Fruit fly (Drosophila melanogaster): ENCODE measurements around the gene Pxt.

Gene Pxt

dm6 chr3R:17680639-17681302 lies 38.5 kb upstream of the Pxt start (continued):
- TF ChIP-seq Mrtf (GFP tag; IDR thresholded peaks at IDR 0.05) (no peak), Doc2 (GFP tag; IDR thresholded peaks at IDR 0.05) (no peak), CG11085 (GFP tag; IDR thresholded peaks at IDR 0.05) (no peak), toy (GFP tag; IDR thresholded peaks at IDR 0.05) (no peak), CG7963 (GFP tag; IDR thresholded peaks at IDR 0.05; ENCODE audit: partially characterized antibody) (no peak), Stat92E (GFP tag; optimal IDR thresholded peaks at IDR 0.05) (no peak), CG33213 (GFP tag; optimal IDR thresholded peaks at IDR 0.05) (no peak), CG1603 (tag; optimal IDR thresholded peaks at IDR 0.05) (no peak), so (GFP tag; IDR thresholded peaks at IDR 0.05) (0 out of 3 replicates have a peak, but pooled peaks have one; percentile 19), CG4707 (GFP tag; optimal IDR thresholded peaks at IDR 0.05) (no peak), twi (tag; optimal IDR thresholded peaks at IDR 0.05) (no peak), CG17612 (GFP tag; IDR thresholded peaks at IDR 0.05) (no peak), exex (tag; optimal IDR thresholded peaks at IDR 0.05) (no peak), vnd (GFP tag; IDR thresholded peaks at IDR 0.05; ENCODE audit: partially characterized antibody) (no peak), sc (optimal IDR thresholded peaks at IDR 0.05) (no peak), sc (GFP tag; optimal IDR thresholded peaks at IDR 0.05) (peak; percentile 31), CG6683 (GFP tag; optimal IDR thresholded peaks at IDR 0.05) (no peak), BtbVII (GFP tag; optimal IDR thresholded peaks at IDR 0.05) (no peak), Antp (GFP tag; optimal IDR thresholded peaks at IDR 0.05) (no peak), cad (GFP tag; optimal IDR thresholded peaks at IDR 0.05) (no peak), gem (tag; optimal IDR thresholded peaks at IDR 0.05) (peak; percentile 72), Awh (GFP tag; IDR thresholded peaks at IDR 0.05) (peak; percentile 23; the same call in 1 of the 2 replicates), bigmax (GFP tag; optimal IDR thresholded peaks at IDR 0.05) (no peak), tna (GFP tag; IDR thresholded peaks at IDR 0.05; ENCODE audit: partially characterized antibody) (no peak), HLH3B (GFP tag; IDR thresholded peaks at IDR 0.05) (0 out of 2 replicates have a peak, but pooled peaks have one; percentile 4), CG15514 (GFP tag; optimal IDR thresholded peaks at IDR 0.05) (no peak), ro (GFP tag; IDR thresholded peaks at IDR 0.05) (no peak), gce (GFP tag; IDR thresholded peaks at IDR 0.05) (no peak), CG30020 (tag; optimal IDR thresholded peaks at IDR 0.05) (peak; percentile 6), Nf-YC (tag; optimal IDR thresholded peaks at IDR 0.05) (no peak), lola (GFP tag; optimal IDR thresholded peaks at IDR 0.05) (peak in 1 of 3 experiments; percentile 68), zfh2 (GFP tag; optimal IDR thresholded peaks at IDR 0.05) (peak; percentile 30), CG8290 (GFP tag; optimal IDR thresholded peaks at IDR 0.05) (peak; percentile 17), CG8290 (tag; optimal IDR thresholded peaks at IDR 0.05) (no peak), CG14050 (GFP tag; IDR thresholded peaks at IDR 0.05) (no peak), CG16779 (GFP tag; IDR thresholded peaks at IDR 0.05) (no peak), esg (GFP tag; conservative IDR thresholded peaks at IDR 0.05) (peak; percentile 30; the same call in 1 of the 2 replicates), CG12769 (tag; optimal IDR thresholded peaks at IDR 0.05) (peak; percentile 68), Myb (GFP tag; optimal IDR thresholded peaks at IDR 0.05) (no peak), Elba2 (GFP tag; optimal IDR thresholded peaks at IDR 0.05) (no peak), slou (GFP tag; optimal IDR thresholded peaks at IDR 0.05) (no peak), Dbx (GFP tag; IDR thresholded peaks at IDR 0.05) (no peak), gsb-n (tag; optimal IDR thresholded peaks at IDR 0.05) (peak; percentile 30), CG3163 (GFP tag; optimal IDR thresholded peaks at IDR 0.05) (no peak), fd96Cb (tag; optimal IDR thresholded peaks at IDR 0.05) (peak; percentile 40), abd-A (tag; optimal IDR thresholded peaks at IDR 0.05) (no peak), CG13424 (tag; optimal IDR thresholded peaks at IDR 0.05) (peak; percentile 57), CG4404 (GFP tag; IDR thresholded peaks at IDR 0.05) (no peak), sens (GFP tag) (peak; percentile 89), CG4854 (GFP tag; optimal IDR thresholded peaks at IDR 0.05) (no peak), aop (GFP tag; IDR thresholded peaks at IDR 0.05) (no peak)

All from whole organism, embryonic.